Fruit fly (Drosophila melanogaster): ENCODE measurements around the gene Desat2.

dm6 chr3R:12456370-12456940 lies 20.4 kb downstream of the Desat2 start, which contains the start of gene trus:
- TF ChIP-seq Ets21C (GFP tag; optimal IDR thresholded peaks at IDR 0.05) (no peak), CG6276 (GFP tag; optimal IDR thresholded peaks at IDR 0.05) (no peak), CG3919 (GFP tag; optimal IDR thresholded peaks at IDR 0.05) (no peak), CG9139 (GFP tag; optimal IDR thresholded peaks at IDR 0.05) (no peak), topi (GFP tag; optimal IDR thresholded peaks at IDR 0.05) (no peak), Blimp-1 (GFP tag; optimal IDR thresholded peaks at IDR 0.05) (no peak)
